Worm (Caenorhabditis elegans): ENCODE measurements around the gene Y69H2.17.

- TF ChIP-seq sea-1 (GFP tag; conservative IDR thresholded peaks at IDR 0.05): no peak
- no peak for TF ChIP-seq ceh-36 (tag; optimal IDR thresholded peaks at IDR 0.05)
- TF ChIP-seq ama-1 (optimal IDR thresholded peaks at IDR 0.05): no peak
- no peak for TF ChIP-seq hmbx-1 (tag; optimal IDR thresholded peaks at IDR 0.05)
- no peak for TF ChIP-seq aly-1 (tag; optimal IDR thresholded peaks at IDR 0.05)
- no peak for TF ChIP-seq B0310.2 (tag; optimal IDR thresholded peaks at IDR 0.05)
- TF ChIP-seq flt-1 (GFP tag; IDR thresholded peaks at IDR 0.05): no peak
These were observed 10.4 kb upstream of the Y69H2.17 start for ce11 chrV:18674367-18674766.
